Fruit fly (Drosophila melanogaster) whole organism, embryonic: ENCODE data around the gene gw.

Experiments used
- CG10979 ChIP-seq: fragments of 200-800 bp; sonication (Bioruptor generic); optimal IDR thresholded peaks from 2 replicates; lab custom pipeline; 2018; ENCODE audit warnings: missing biosample characterization, mild to moderate bottlenecking, missing genetic modification characterization, moderate library complexity
- CG12942 ChIP-seq: fragments of 200-800 bp; sonication (Bioruptor generic); optimal IDR thresholded peaks from 3 replicates; lab custom pipeline; 2016; ENCODE audit warnings: missing biosample characterization, missing genetic modification characterization
- CG14441 ChIP-seq: fragments of 200-800 bp; sonication (Bioruptor generic); IDR thresholded peaks from 2 replicates; pipeline ENCODE4 v1.3.6; 2022; ENCODE audit warnings: missing biosample characterization, missing genetic modification characterization
- CG14860 ChIP-seq: fragments of 200-800 bp; sonication (Bioruptor generic); IDR thresholded peaks from 3 replicates; pipeline ENCODE4 v1.3.6; 2022; ENCODE audit warnings: missing biosample characterization, missing genetic modification characterization; ENCODE audit not compliant: partially characterized antibody
- CG15514 ChIP-seq: fragments of 200-800 bp; sonication (Bioruptor generic); optimal IDR thresholded peaks from 3 replicates; lab custom pipeline; 2017; ENCODE audit warnings: missing biosample characterization, missing genetic modification characterization, mild to moderate bottlenecking, moderate library complexity, missing genetic modification reagents
- CG16779 ChIP-seq: fragments of 200-800 bp; sonication (Bioruptor generic); IDR thresholded peaks from 2 replicates; pipeline ENCODE4 v1.3.6; 2022; ENCODE audit warnings: missing biosample characterization, missing genetic modification characterization
- CG17361 ChIP-seq: fragments of 200-800 bp; sonication (Bioruptor generic); IDR thresholded peaks from 3 replicates; pipeline ENCODE4 v1.3.6; 2022; ENCODE audit warnings: missing biosample characterization, missing genetic modification characterization
- CG18764 ChIP-seq: fragments of 200-800 bp; sonication (Bioruptor generic); optimal IDR thresholded peaks from 3 replicates; lab custom pipeline; 2016; ENCODE audit warnings: missing biosample characterization, missing genetic modification characterization
- CG2116 ChIP-seq: fragments of 200-800 bp; sonication (Bioruptor generic); optimal IDR thresholded peaks from 3 replicates; lab custom pipeline; 2018; ENCODE audit warnings: missing biosample characterization, mild to moderate bottlenecking, missing genetic modification characterization
- CG2199 ChIP-seq: fragments of 200-800 bp; sonication (Bioruptor generic); IDR thresholded peaks from 3 replicates; pipeline ENCODE4 v1.3.6; 2022; ENCODE audit warnings: missing biosample characterization, missing genetic modification characterization
- CG3163 ChIP-seq: fragments of 200-800 bp; sonication (Bioruptor generic); optimal IDR thresholded peaks from 3 replicates; lab custom pipeline; 2016; ENCODE audit warnings: missing biosample characterization, missing genetic modification characterization
- CG32772 ChIP-seq: fragments of 200-800 bp; sonication (Bioruptor generic); IDR thresholded peaks from 2 replicates; pipeline ENCODE4 v1.3.6; 2022; ENCODE audit warnings: missing biosample characterization, missing genetic modification characterization
- CG33213 ChIP-seq: fragments of 200-800 bp; sonication (Bioruptor generic); optimal IDR thresholded peaks from 3 replicates; lab custom pipeline; 2016; ENCODE audit warnings: missing biosample characterization, missing genetic modification characterization
- CG4282 ChIP-seq: fragments of 200-800 bp; sonication (Bioruptor generic); optimal IDR thresholded peaks from 2 replicates; lab custom pipeline; 2016; ENCODE audit warnings: missing biosample characterization, missing genetic modification characterization
- CG5245 ChIP-seq: fragments of 200-800 bp; sonication (Bioruptor generic); optimal IDR thresholded peaks from 3 replicates; lab custom pipeline; 2016; ENCODE audit warnings: missing biosample characterization, missing genetic modification characterization
- CG6854 ChIP-seq: fragments of 200-800 bp; sonication (Bioruptor generic); optimal IDR thresholded peaks from 3 replicates; lab custom pipeline; 2017; ENCODE audit warnings: missing biosample characterization, mild to moderate bottlenecking, missing genetic modification characterization
- CG8290 ChIP-seq, 3 experiments: fragments of 200-800 bp; sonication (Bioruptor generic); optimal IDR thresholded peaks; 2 replicates each; lab custom pipeline; 2016 to 2019; ENCODE audit warnings: missing biosample characterization in 3 of 3, missing genetic modification characterization in 3 of 3, mild to moderate bottlenecking in 2 of 3, moderate library complexity in 1 of 3
- CG8765 ChIP-seq: fragments of 200-800 bp; sonication (Bioruptor generic); IDR thresholded peaks from 2 replicates; pipeline ENCODE4 v1.3.6; 2022; ENCODE audit warnings: missing biosample characterization, missing genetic modification characterization
- Camta ChIP-seq: fragments of 200-800 bp; sonication (Bioruptor generic); optimal IDR thresholded peaks from 2 replicates; lab custom pipeline; 2016; ENCODE audit warnings: missing biosample characterization, missing genetic modification characterization
- D19A ChIP-seq: fragments of 200-800 bp; optimal IDR thresholded peaks from 3 replicates; lab custom pipeline; 2019; ENCODE audit warnings: missing biosample characterization, mild to moderate bottlenecking, missing genetic modification characterization, moderate library complexity
- HLH4C ChIP-seq: fragments of 200-800 bp; sonication (Bioruptor generic); IDR thresholded peaks from 3 replicates; pipeline ENCODE4 v1.3.6; 2022; ENCODE audit warnings: missing biosample characterization, missing genetic modification characterization; ENCODE audit not compliant: partially characterized antibody
- HmgZ ChIP-seq: fragments of 200-800 bp; sonication (Bioruptor generic); optimal IDR thresholded peaks from 2 replicates; lab custom pipeline; 2018; ENCODE audit warnings: missing biosample characterization, mild to moderate bottlenecking, missing genetic modification characterization
- Hr39 ChIP-seq: fragments of >200 bp; optimal IDR thresholded peaks from 2 replicates; lab custom pipeline; 2017
- Hsf ChIP-seq: fragments of 200-800 bp; sonication (Bioruptor generic); optimal IDR thresholded peaks from 3 replicates; lab custom pipeline; 2016; ENCODE audit warnings: missing biosample characterization, missing genetic modification characterization
- Ptx1 ChIP-seq: fragments of 200-800 bp; sonication (Bioruptor generic); IDR thresholded peaks from 2 replicates; pipeline ENCODE4 v1.3.6; 2022; ENCODE audit warnings: missing biosample characterization, missing genetic modification characterization
- Six4 ChIP-seq: fragments of 200-800 bp; sonication (Bioruptor generic); optimal IDR thresholded peaks from 2 replicates; lab custom pipeline; 2016; ENCODE audit warnings: missing biosample characterization, missing genetic modification characterization
- amos ChIP-seq: fragments of 200-800 bp; sonication (Bioruptor generic); IDR thresholded peaks from 2 replicates; pipeline ENCODE4 v1.3.6; 2022; ENCODE audit warnings: missing biosample characterization, missing genetic modification characterization; ENCODE audit not compliant: partially characterized antibody
- chinmo ChIP-seq: fragments of 200-800 bp; sonication (Bioruptor generic); IDR thresholded peaks from 4 replicates; pipeline ENCODE4 v1.3.6; 2022; ENCODE audit warnings: missing biosample characterization, missing genetic modification characterization; ENCODE audit not compliant: partially characterized antibody
- da ChIP-seq: fragments of 200-800 bp; sonication (Bioruptor generic); optimal IDR thresholded peaks from 2 replicates; lab custom pipeline; 2016; ENCODE audit warnings: missing biosample characterization, missing genetic modification characterization
- dan ChIP-seq: fragments of 200-800 bp; sonication (Bioruptor generic); IDR thresholded peaks from 2 replicates; pipeline ENCODE4 v1.3.6; 2022; ENCODE audit warnings: missing biosample characterization, missing genetic modification characterization
- dati ChIP-seq: fragments of 200-800 bp; sonication (Bioruptor generic); IDR thresholded peaks from 2 replicates; pipeline ENCODE4 v1.3.6; 2022; ENCODE audit warnings: missing biosample characterization, missing genetic modification characterization
- dmrt11E ChIP-seq: fragments of 200-800 bp; sonication (Bioruptor generic); optimal IDR thresholded peaks from 3 replicates; lab custom pipeline; 2018; ENCODE audit warnings: missing biosample characterization, mild to moderate bottlenecking, missing genetic modification characterization, moderate library complexity
- fd102C ChIP-seq: fragments of 200-800 bp; sonication (Bioruptor generic); optimal IDR thresholded peaks from 2 replicates; lab custom pipeline; 2018; ENCODE audit warnings: missing biosample characterization, mild to moderate bottlenecking, missing genetic modification characterization, moderate library complexity
- fd3F ChIP-seq: fragments of 200-800 bp; sonication (Bioruptor generic); optimal IDR thresholded peaks from 2 replicates; lab custom pipeline; 2018; ENCODE audit warnings: missing biosample characterization, mild to moderate bottlenecking, missing genetic modification characterization, moderate library complexity
- fru ChIP-seq: fragments of >200 bp; optimal IDR thresholded peaks from 2 replicates; lab custom pipeline; 2017
- grn ChIP-seq: fragments of 200-800 bp; sonication (Bioruptor generic); optimal IDR thresholded peaks from 3 replicates; lab custom pipeline; 2017; ENCODE audit warnings: missing biosample characterization, missing genetic modification characterization
- hb ChIP-seq: fragments of 200-800 bp; sonication (Bioruptor generic); IDR thresholded peaks from 3 replicates; pipeline ENCODE4 v1.3.6; 2022; ENCODE audit warnings: missing biosample characterization, missing genetic modification characterization; ENCODE audit not compliant: partially characterized antibody
- insv ChIP-seq, 2 experiments: fragments of 200-800 bp; sonication (Bioruptor generic); optimal IDR thresholded peaks; 3 replicates each; lab custom pipeline; 2016 to 2018; ENCODE audit warnings: missing biosample characterization in 2 of 2, missing genetic modification characterization in 2 of 2
- jing ChIP-seq: fragments of 200-800 bp; sonication (Bioruptor generic); optimal IDR thresholded peaks from 2 replicates; lab custom pipeline; 2018; ENCODE audit warnings: missing biosample characterization, mild to moderate bottlenecking, missing genetic modification characterization
- kay ChIP-seq: fragments of 200-800 bp; sonication (Bioruptor generic); optimal IDR thresholded peaks from 2 replicates; lab custom pipeline; 2016; ENCODE audit warnings: missing biosample characterization, missing genetic modification characterization
- lmd ChIP-seq: fragments of 200-800 bp; sonication (Bioruptor generic); IDR thresholded peaks from 2 replicates; pipeline ENCODE4 v1.3.6; 2022; ENCODE audit warnings: missing biosample characterization, missing genetic modification characterization
- org-1 ChIP-seq: fragments of 200-800 bp; sonication (Bioruptor generic); optimal IDR thresholded peaks from 2 replicates; lab custom pipeline; 2017; ENCODE audit warnings: missing biosample characterization, missing genetic modification characterization
- sd ChIP-seq: fragments of 200-800 bp; sonication (Bioruptor generic); optimal IDR thresholded peaks from 3 replicates; lab custom pipeline; 2018; ENCODE audit warnings: missing biosample characterization, mild to moderate bottlenecking, missing genetic modification characterization, moderate library complexity
- sens ChIP-seq: fragments of 200-800 bp; sonication (Bioruptor generic); peaks from one replicate; lab custom pipeline; 2016; ENCODE audit warnings: missing biosample characterization, missing genetic modification characterization
- so ChIP-seq: fragments of 200-800 bp; sonication (Bioruptor generic); IDR thresholded peaks from 3 replicates; pipeline ENCODE4 v1.3.6; 2022; ENCODE audit warnings: missing biosample characterization, missing genetic modification characterization
- tll ChIP-seq, 2 experiments: fragments of 200-800 bp in 1 of 2; fragments of >200 bp in 1 of 2; sonication (Bioruptor generic) in 1 of 2; optimal IDR thresholded peaks; 2 replicates each; lab custom pipeline; 2017 to 2019; ENCODE audit warnings: missing biosample characterization in 2 of 2, missing genetic modification characterization in 2 of 2, mild to moderate bottlenecking in 1 of 2, moderate library complexity in 1 of 2
- unpg ChIP-seq: fragments of 200-800 bp; sonication (Bioruptor generic); optimal IDR thresholded peaks from 3 replicates; lab custom pipeline; 2018; ENCODE audit warnings: missing biosample characterization, mild to moderate bottlenecking, missing genetic modification characterization, moderate library complexity

The gw gene

DNA sequence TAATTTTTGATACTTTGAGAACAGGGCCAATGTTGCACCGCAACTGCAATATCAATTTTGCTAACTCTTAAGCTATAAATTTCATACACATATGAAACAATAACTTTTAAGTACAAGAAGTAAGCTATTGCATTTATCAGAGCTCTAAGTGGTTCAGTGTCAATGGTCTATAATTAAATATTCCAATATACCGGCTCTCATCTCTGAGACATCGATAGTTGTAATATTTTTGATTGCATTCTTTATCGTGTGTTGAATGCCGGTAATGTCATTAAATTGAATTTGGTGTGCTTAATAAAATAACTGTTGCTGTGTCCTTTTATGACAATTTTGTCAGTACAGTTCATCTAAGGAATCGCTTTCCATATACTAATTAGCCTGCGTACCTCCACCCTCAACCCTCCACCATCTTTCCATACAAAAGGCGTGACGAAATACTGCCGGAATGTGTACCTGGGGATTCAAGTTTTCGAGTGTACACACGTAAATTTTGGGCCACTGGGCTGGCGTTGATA is 10.6 kb upstream of the gw start, which contains the start of gene CG11360 (continued):
- TF ChIP-seq dati (no peak), fd102C (GFP tag; lab: Kevin White, UChicago) (no peak), CG32772 (no peak), unpg (GFP tag; lab: Kevin White, UChicago) (no peak)

DNA sequence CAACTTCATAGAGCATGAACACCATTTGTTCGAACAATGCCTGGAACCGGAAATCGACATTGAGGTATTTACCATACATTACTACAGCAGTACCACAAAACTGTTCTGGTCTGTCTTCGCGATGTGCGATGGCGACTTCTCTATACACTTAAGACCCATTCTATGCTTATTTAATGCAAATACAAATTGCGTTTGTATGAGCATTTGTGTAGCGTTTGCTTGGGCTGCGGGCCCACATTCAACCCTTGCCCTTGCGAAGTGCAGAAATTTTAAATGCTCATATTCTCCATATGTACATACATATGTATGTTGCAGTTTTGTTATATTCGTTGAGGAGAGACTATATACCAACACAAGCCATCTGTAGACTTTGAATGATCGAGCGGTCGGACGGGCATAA is 3.9 kb upstream of the gw start:
- peak; percentile 72 for TF ChIP-seq D19A (tag; lab: Kevin White, UChicago)
- no peak for TF ChIP-seq Hsf (GFP tag; lab: Kevin White, UChicago)
- TF ChIP-seq CG2199 (GFP tag; lab: Robert Waterston, UW), result 0 out of 3 replicates have a peak, but pooled peaks have one; percentile 51
- TF ChIP-seq, all 482 proteins: peak for 2

DNA sequence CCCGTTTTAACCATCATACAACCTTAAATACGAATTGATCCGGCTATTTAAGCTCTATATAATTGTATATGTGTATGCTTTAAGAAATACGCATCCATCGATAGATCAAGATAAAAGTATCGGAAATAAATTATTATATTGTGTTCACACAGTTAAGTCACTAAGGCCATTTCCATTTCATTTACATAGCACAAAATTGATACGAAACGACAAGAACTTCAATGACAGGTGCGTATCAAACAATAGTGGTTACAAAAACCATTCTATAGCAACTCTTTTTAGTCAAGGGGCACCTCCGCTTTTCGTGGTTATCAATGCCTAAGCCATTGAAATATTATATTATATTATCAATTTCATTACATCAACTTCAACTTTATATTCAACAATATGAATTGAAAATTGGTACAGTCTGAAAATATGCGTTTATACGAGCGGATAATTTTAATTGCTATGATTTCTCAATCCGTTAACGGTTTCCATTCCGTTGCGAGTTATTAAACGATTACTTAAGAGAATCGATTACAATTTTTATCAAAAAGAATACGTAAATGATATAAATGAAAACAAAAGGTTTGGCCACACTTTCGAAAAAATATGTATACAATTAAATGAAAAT is 2.8 kb upstream of the gw start, which contains the start of the genes CG46466 and Slip1:
CG46466 (minus strand) TSS at position 70 of the 616 bp plus-strand sequence.
Slip1 (plus strand) TSS at position 567 of the 616 bp plus-strand sequence.
- TF ChIP-seq so (GFP tag; lab: Robert Waterston, UW), result no peak
- TF ChIP-seq CG4282 (GFP tag; lab: Kevin White, UChicago), result no peak
- peak; percentile 44 for TF ChIP-seq CG2116 (GFP tag; lab: Kevin White, UChicago)
- TF ChIP-seq CG18764 (GFP tag; lab: Kevin White, UChicago), result peak; percentile 12
- peak; percentile 6 for TF ChIP-seq CG12942 (GFP tag; lab: Kevin White, UChicago)
- no peak for TF ChIP-seq chinmo
- no peak for TF ChIP-seq fd102C (GFP tag; lab: Kevin White, UChicago)
- TF ChIP-seq sd (tag; lab: Kevin White, UChicago), result no peak
- TF ChIP-seq CG15514 (GFP tag; lab: Kevin White, UChicago), result no peak
- no peak for TF ChIP-seq insv (GFP tag; optimal IDR thresholded peaks at IDR 0.05; lab: Kevin White, UChicago)
- TF ChIP-seq HLH4C (GFP tag; lab: Robert Waterston, UW), result no peak
- TF ChIP-seq da (GFP tag; lab: Kevin White, UChicago), result no peak
- TF ChIP-seq CG16779 (GFP tag; lab: Robert Waterston, UW), result no peak
- no peak for TF ChIP-seq CG14860 (GFP tag; lab: Robert Waterston, UW)
- no peak for TF ChIP-seq Six4
- no peak for TF ChIP-seq hb
- TF ChIP-seq Hr39 (lab: Kevin White, UChicago), result no peak
- TF ChIP-seq fd3F (GFP tag; lab: Kevin White, UChicago), result no peak
- no peak for TF ChIP-seq Ptx1 (GFP tag; lab: Robert Waterston, UW)
- no peak; the same call in 1 of the 2 replicates for TF ChIP-seq amos (GFP tag; lab: Robert Waterston, UW)
- no peak for TF ChIP-seq dan (GFP tag; lab: Robert Waterston, UW)
- TF ChIP-seq dmrt11E, result peak; percentile 26
- no peak for TF ChIP-seq grn
- no peak for TF ChIP-seq CG33213
- TF ChIP-seq fru, result no peak
- TF ChIP-seq CG17361 (GFP tag; lab: Robert Waterston, UW), result peak; percentile 78; the same call in 1 of the 3 replicates
- peak; percentile 25 for TF ChIP-seq HmgZ (tag; lab: Kevin White, UChicago)
- no peak for TF ChIP-seq tll (GFP tag; optimal IDR thresholded peaks at IDR 0.05; lab: Kevin White, UChicago)
- TF ChIP-seq CG8765 (GFP tag; lab: Robert Waterston, UW), result no peak
- TF ChIP-seq Camta (GFP tag; lab: Kevin White, UChicago), result no peak
- no peak for TF ChIP-seq CG6854 (GFP tag; lab: Kevin White, UChicago)
- TF ChIP-seq kay (GFP tag; lab: Kevin White, UChicago), result no peak
- TF ChIP-seq CG3163, result no peak
- no peak for TF ChIP-seq CG14441 (GFP tag; lab: Robert Waterston, UW)
- no peak for TF ChIP-seq jing
- TF ChIP-seq org-1, result no peak
- no peak for TF ChIP-seq lmd (GFP tag; lab: Robert Waterston, UW)
- no peak for TF ChIP-seq CG5245 (GFP tag; lab: Kevin White, UChicago)
- peak; percentile 65 for TF ChIP-seq sens (GFP tag; lab: Kevin White, UChicago)
- TF ChIP-seq CG10979 (tag; lab: Kevin White, UChicago), result no peak
- peak; percentile 15 for TF ChIP-seq CG8290 (GFP tag; optimal IDR thresholded peaks at IDR 0.05; lab: Kevin White, UChicago)
- TF ChIP-seq CG8290 (tag; optimal IDR thresholded peaks at IDR 0.05; lab: Kevin White, UChicago), result peak in 1 of 2 experiments; percentile 23
